Worm (Caenorhabditis elegans) whole organism, L1 larva: ENCODE measurements around the gene rnh-2.

Experiments
- ceh-8 ChIP-seq: fragments of 200-800 bp; sonication (Bioruptor generic); optimal IDR thresholded peaks from 2 replicates; lab custom pipeline; 2018; ENCODE audit warnings: mild to moderate bottlenecking, missing genetic modification characterization, moderate library complexity, missing compliant biosample characterization
- elt-2 ChIP-seq: sonication (generic microtip); optimal IDR thresholded peaks from 2 replicates; lab custom pipeline; 2016; ENCODE audit warnings: missing genetic modification characterization, mild to moderate bottlenecking, inconsistent platforms, missing compliant biosample characterization, missing genetic modification reagents
- mdl-1 ChIP-seq, 2 experiments: fragments of 150-350 bp; optimal IDR thresholded peaks; 2 replicates each; lab custom pipeline; 2014 to 2017; ENCODE audit warnings: missing biosample characterization in 2 of 2, missing genetic modification characterization in 2 of 2, inconsistent platforms in 1 of 2
- nhr-76 ChIP-seq: sonication (generic microtip); optimal IDR thresholded peaks from 2 replicates; lab custom pipeline; 2017; ENCODE audit warnings: missing biosample characterization, missing genetic modification characterization
- snpc-4 ChIP-seq: fragments of 150-350 bp; optimal IDR thresholded peaks from 2 replicates; lab custom pipeline; 2014; ENCODE audit warnings: missing biosample characterization, missing genetic modification characterization
- tbx-2 ChIP-seq: sonication (generic microtip); optimal IDR thresholded peaks from 2 replicates; lab custom pipeline; 2016; ENCODE audit warnings: missing genetic modification characterization, missing compliant biosample characterization

DNA sequence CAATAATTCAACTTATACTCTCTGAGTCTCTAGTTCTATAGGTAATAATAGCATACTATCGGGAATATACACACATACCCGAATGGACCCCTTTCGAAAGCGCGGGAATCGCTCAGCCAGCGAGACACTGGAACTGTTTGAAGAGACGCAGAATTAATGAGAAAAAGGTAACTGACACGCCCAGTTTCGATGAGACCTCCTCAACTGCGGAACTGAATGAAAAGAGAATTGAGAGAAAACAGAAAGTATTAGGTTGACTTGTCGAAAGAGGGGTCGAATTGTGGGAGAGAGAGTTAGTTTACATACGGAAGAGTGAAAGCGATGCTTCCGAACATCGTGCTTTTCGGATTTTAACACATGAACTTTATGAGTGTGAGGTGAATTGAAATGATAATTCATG, 15.1 kb downstream of the rnh-2 start:
- TF ChIP-seq ceh-8 (no peak), mdl-1 (tag; optimal IDR thresholded peaks at IDR 0.05; lab: Kevin White, UChicago) (no peak), snpc-4 (no peak), nhr-76 (tag; lab: Kevin White, UChicago) (no peak), elt-2 (tag; lab: Kevin White, UChicago) (no peak), tbx-2 (no peak)
